Worm (Caenorhabditis elegans): ENCODE results near the gene F07G6.5.
"Not testable (repeated sequence)": the region's sequence is repeated elsewhere in the genome, so short reads cannot be mapped to it uniquely, and the experiment has no call there.

- TF ChIP-seq him-1, dao-5 (tag; optimal IDR thresholded peaks at IDR 0.05): not testable (repeated sequence)
Observed at ce11 chrX:1687079-1687478, 19.4 kb downstream of the F07G6.5 start, which contains the start of gene C36C9.11.
